Fruit fly (Drosophila melanogaster): ENCODE data around the gene wts.

The wts gene

dm6 chr3R:30812401-30813207, 6.2 kb upstream of the wts start (continued):
- TF ChIP-seq CG7839 (tag; optimal IDR thresholded peaks at IDR 0.05) (peak; percentile 60), dmrt11E (tag; optimal IDR thresholded peaks at IDR 0.05) (peak; percentile 28), dysf (GFP tag; IDR thresholded peaks at IDR 0.05) (0 out of 3 replicates have a peak, but pooled peaks have one; percentile 8), odd (GFP tag; optimal IDR thresholded peaks at IDR 0.05) (no peak), da (GFP tag; optimal IDR thresholded peaks at IDR 0.05) (no peak), ci (GFP tag; IDR thresholded peaks at IDR 0.05) (peak; percentile 73), grau (tag; optimal IDR thresholded peaks at IDR 0.05) (peak; percentile 54), Meics (GFP tag; optimal IDR thresholded peaks at IDR 0.05) (peak; percentile 6), Sox102F (GFP tag; optimal IDR thresholded peaks at IDR 0.05) (peak; percentile 75), Med (GFP tag) (peak; percentile 75), Dek (tag; optimal IDR thresholded peaks at IDR 0.05) (peak; percentile 12)

- TF ChIP-seq CG11695 (GFP tag; IDR thresholded peaks at IDR 0.05) (no peak), dmrt11E (tag; optimal IDR thresholded peaks at IDR 0.05) (peak; percentile 47), CG33557 (GFP tag; optimal IDR thresholded peaks at IDR 0.05) (peak; percentile 64), CG6791 (GFP tag; IDR thresholded peaks at IDR 0.05; ENCODE audit: partially characterized antibody) (no peak), CG15696 (tag; optimal IDR thresholded peaks at IDR 0.05) (peak; percentile 71), Hr78 (GFP tag; optimal IDR thresholded peaks at IDR 0.05) (no peak), CG9727 (GFP tag; optimal IDR thresholded peaks at IDR 0.05) (peak; percentile 24), fd102C (GFP tag; optimal IDR thresholded peaks at IDR 0.05) (peak; percentile 39), Ptx1 (GFP tag; IDR thresholded peaks at IDR 0.05) (no peak), MTF-1 (GFP tag; optimal IDR thresholded peaks at IDR 0.05; ENCODE audit: borderline replicate concordance) (no peak), aop (GFP tag; IDR thresholded peaks at IDR 0.05) (no peak), NfI (GFP tag; optimal IDR thresholded peaks at IDR 0.05) (no peak), B-H1 (GFP tag; IDR thresholded peaks at IDR 0.05) (no peak), HmgZ (tag; optimal IDR thresholded peaks at IDR 0.05) (no peak), Opbp (GFP tag; IDR thresholded peaks at IDR 0.05; ENCODE audit: partially characterized antibody) (no peak), Dp (GFP tag; optimal IDR thresholded peaks at IDR 0.05) (no peak), Hmr (GFP tag; optimal IDR thresholded peaks at IDR 0.05) (no peak), CG34376 (GFP tag; optimal IDR thresholded peaks at IDR 0.05) (peak; percentile 10), pita (GFP tag; optimal IDR thresholded peaks at IDR 0.05) (no peak), gem (tag; optimal IDR thresholded peaks at IDR 0.05) (no peak), CG11398 (GFP tag; optimal IDR thresholded peaks at IDR 0.05) (peak; percentile 10), zfh2 (GFP tag; optimal IDR thresholded peaks at IDR 0.05) (no peak), amos (GFP tag; IDR thresholded peaks at IDR 0.05; ENCODE audit: partially characterized antibody) (no peak), zen2 (GFP tag; IDR thresholded peaks at IDR 0.05; ENCODE audit: partially characterized antibody) (no peak), D (optimal IDR thresholded peaks at IDR 0.05) (no peak), D (GFP tag; optimal IDR thresholded peaks at IDR 0.05) (no peak), CG4820 (GFP tag; optimal IDR thresholded peaks at IDR 0.05) (no peak), CG31441 (GFP tag; IDR thresholded peaks at IDR 0.05) (no peak), zfh1 (GFP tag; IDR thresholded peaks at IDR 0.05) (no peak), YL-1 (GFP tag; optimal IDR thresholded peaks at IDR 0.05) (no peak), otp (GFP tag; IDR thresholded peaks at IDR 0.05) (no peak), ara (GFP tag; IDR thresholded peaks at IDR 0.05) (peak; percentile 46; the same call in 1 of the 2 replicates), CG10274 (GFP tag; optimal IDR thresholded peaks at IDR 0.05) (no peak), Sry-β (GFP tag; optimal IDR thresholded peaks at IDR 0.05) (no peak), CG31224 (GFP tag; IDR thresholded peaks at IDR 0.05) (no peak), ems (GFP tag; optimal IDR thresholded peaks at IDR 0.05) (no peak), sqz (GFP tag; optimal IDR thresholded peaks at IDR 0.05) (no peak), CG2202 (tag; optimal IDR thresholded peaks at IDR 0.05) (peak; percentile 35), Meics (GFP tag; optimal IDR thresholded peaks at IDR 0.05) (no peak)
Observed at dm6 chr3R:30812023-30812345, 5.6 kb upstream of the wts start.

Measured in whole organism, embryonic.